Fruit fly (Drosophila melanogaster) whole organism, embryonic: ENCODE data around the gene NimC1.

Experiments
- Abd-B ChIP-seq: fragments of 200-800 bp; sonication (Bioruptor generic); optimal IDR thresholded peaks from 2 replicates; lab custom pipeline; 2018; ENCODE audit warnings: missing biosample characterization, mild to moderate bottlenecking, missing genetic modification characterization, moderate library complexity
- BEAF-32 ChIP-seq: fragments of 200-800 bp; sonication (Bioruptor generic); optimal IDR thresholded peaks from 3 replicates; lab custom pipeline; 2017; ENCODE audit warnings: missing biosample characterization, missing genetic modification characterization, mild to moderate bottlenecking, moderate library complexity, missing genetic modification reagents
- CG10462 ChIP-seq: fragments of 200-800 bp; sonication (Bioruptor generic); optimal IDR thresholded peaks from 2 replicates; lab custom pipeline; 2016; ENCODE audit warnings: missing biosample characterization, missing genetic modification characterization
- CG10543 ChIP-seq: fragments of 200-800 bp; sonication (Bioruptor generic); optimal IDR thresholded peaks from 3 replicates; lab custom pipeline; 2017; ENCODE audit warnings: missing biosample characterization, mild to moderate bottlenecking, missing genetic modification characterization, moderate library complexity
- CG11398 ChIP-seq: fragments of 200-800 bp; sonication (Bioruptor generic); optimal IDR thresholded peaks from 2 replicates; lab custom pipeline; 2016; ENCODE audit warnings: missing biosample characterization, missing genetic modification characterization
- CG13123 ChIP-seq: fragments of 200-800 bp; sonication (Bioruptor generic); optimal IDR thresholded peaks from 2 replicates; lab custom pipeline; 2016; ENCODE audit warnings: missing biosample characterization, missing genetic modification characterization
- CG13287 ChIP-seq: fragments of 200-800 bp; sonication (Bioruptor generic); IDR thresholded peaks from 2 replicates; pipeline ENCODE4 v1.3.6; 2022; ENCODE audit warnings: missing biosample characterization, missing genetic modification characterization; ENCODE audit not compliant: partially characterized antibody
- CG13424 ChIP-seq: fragments of 200-800 bp; sonication (Bioruptor generic); optimal IDR thresholded peaks from 2 replicates; lab custom pipeline; 2019; ENCODE audit warnings: missing biosample characterization, mild to moderate bottlenecking, missing genetic modification characterization, moderate library complexity
- CG14965 ChIP-seq: fragments of 200-800 bp; sonication (Bioruptor generic); optimal IDR thresholded peaks from 2 replicates; lab custom pipeline; 2016; ENCODE audit warnings: missing biosample characterization, missing genetic modification characterization, borderline replicate concordance
- CG17912 ChIP-seq: fragments of 200-800 bp; sonication (Bioruptor generic); optimal IDR thresholded peaks from 2 replicates; lab custom pipeline; 2018; ENCODE audit warnings: missing biosample characterization, mild to moderate bottlenecking, missing genetic modification characterization
- CG18011 ChIP-seq: fragments of 200-800 bp; sonication (Bioruptor generic); optimal IDR thresholded peaks from 2 replicates; lab custom pipeline; 2017; ENCODE audit warnings: missing biosample characterization, missing genetic modification characterization, mild to moderate bottlenecking, moderate library complexity, missing genotype
- CG31441 ChIP-seq: fragments of 200-800 bp; sonication (Bioruptor generic); IDR thresholded peaks from 2 replicates; pipeline ENCODE4 v1.3.6; 2022; ENCODE audit warnings: missing biosample characterization, missing genetic modification characterization
- CG6654 ChIP-seq: fragments of 200-800 bp; sonication (Bioruptor generic); optimal IDR thresholded peaks from 2 replicates; lab custom pipeline; 2017; ENCODE audit warnings: missing biosample characterization, mild to moderate bottlenecking, missing genetic modification characterization
- CG6765 ChIP-seq: fragments of 200-800 bp; sonication (Bioruptor generic); optimal IDR thresholded peaks from 3 replicates; lab custom pipeline; 2017; ENCODE audit warnings: missing biosample characterization, mild to moderate bottlenecking, missing genetic modification characterization
- CG6813 ChIP-seq: fragments of 200-800 bp; sonication (Bioruptor generic); optimal IDR thresholded peaks from 2 replicates; lab custom pipeline; 2017; ENCODE audit warnings: missing biosample characterization, missing genetic modification characterization, mild to moderate bottlenecking, moderate library complexity, missing genetic modification reagents
- CG7745 ChIP-seq: fragments of 200-800 bp; sonication (Bioruptor generic); optimal IDR thresholded peaks from 2 replicates; lab custom pipeline; 2018; ENCODE audit warnings: missing biosample characterization, mild to moderate bottlenecking, missing genetic modification characterization, moderate library complexity
- CG8478 ChIP-seq: fragments of >200 bp; optimal IDR thresholded peaks from 2 replicates; lab custom pipeline; 2018
- Dip2 ChIP-seq: fragments of 200-800 bp; sonication (Bioruptor generic); IDR thresholded peaks from 2 replicates; pipeline ENCODE4 v1.3.6; 2022; ENCODE audit warnings: missing biosample characterization, missing genetic modification characterization
- Dll ChIP-seq: fragments of 200-800 bp; sonication (Bioruptor generic); IDR thresholded peaks from 4 replicates; pipeline ENCODE4 v1.3.6; 2022; ENCODE audit warnings: missing biosample characterization, missing genetic modification characterization; ENCODE audit not compliant: partially characterized antibody
- Ets97D ChIP-seq: fragments of 200-800 bp; sonication (Bioruptor generic); optimal IDR thresholded peaks from 3 replicates; lab custom pipeline; 2016; ENCODE audit warnings: missing biosample characterization, missing genetic modification characterization
- H15 ChIP-seq: fragments of 200-800 bp; sonication (Bioruptor generic); IDR thresholded peaks from 3 replicates; pipeline ENCODE4 v1.3.6; 2022; ENCODE audit warnings: missing biosample characterization, missing genetic modification characterization
- Kr ChIP-seq: fragments of 200-800 bp; sonication (Bioruptor generic); optimal IDR thresholded peaks from 2 replicates; lab custom pipeline; 2017; ENCODE audit warnings: missing biosample characterization, mild to moderate bottlenecking, missing genetic modification characterization
- Lim3 ChIP-seq: fragments of 200-800 bp; sonication (Bioruptor generic); IDR thresholded peaks from 2 replicates; pipeline ENCODE4 v1.3.6; 2022; ENCODE audit warnings: missing biosample characterization, missing genetic modification characterization
- MTF-1 ChIP-seq: fragments of 200-800 bp; sonication (Bioruptor generic); optimal IDR thresholded peaks from 2 replicates; lab custom pipeline; 2018; ENCODE audit warnings: missing biosample characterization, mild to moderate bottlenecking, missing genetic modification characterization, borderline replicate concordance
- Nf-YB ChIP-seq: fragments of 200-800 bp; sonication (Bioruptor generic); optimal IDR thresholded peaks from 3 replicates; lab custom pipeline; 2019; ENCODE audit warnings: missing biosample characterization, mild to moderate bottlenecking, missing genetic modification characterization, moderate library complexity
- Optix ChIP-seq: fragments of 200-800 bp; sonication (Bioruptor generic); IDR thresholded peaks from 3 replicates; pipeline ENCODE4 v1.3.6; 2022; ENCODE audit warnings: missing biosample characterization, missing genetic modification characterization
- Ravus ChIP-seq: fragments of 200-800 bp; sonication (Bioruptor generic); IDR thresholded peaks from 2 replicates; pipeline ENCODE4 v1.3.6; 2022; ENCODE audit warnings: missing biosample characterization, missing genetic modification characterization
- TFAM ChIP-seq: fragments of 200-800 bp; sonication (Bioruptor generic); optimal IDR thresholded peaks from 2 replicates; lab custom pipeline; 2017; ENCODE audit warnings: missing biosample characterization, missing genetic modification characterization, inconsistent platforms
- amos ChIP-seq: fragments of 200-800 bp; sonication (Bioruptor generic); IDR thresholded peaks from 2 replicates; pipeline ENCODE4 v1.3.6; 2022; ENCODE audit warnings: missing biosample characterization, missing genetic modification characterization; ENCODE audit not compliant: partially characterized antibody
- ase ChIP-seq: fragments of 200-800 bp; sonication (Bioruptor generic); IDR thresholded peaks from 3 replicates; pipeline ENCODE4 v1.3.6; 2022; ENCODE audit warnings: missing biosample characterization, missing genetic modification characterization
- bigmax ChIP-seq: fragments of 200-800 bp; sonication (Bioruptor generic); optimal IDR thresholded peaks from 2 replicates; lab custom pipeline; 2018; ENCODE audit warnings: missing biosample characterization, mild to moderate bottlenecking, missing genetic modification characterization
- cwo ChIP-seq: fragments of 200-800 bp; sonication (Bioruptor generic); optimal IDR thresholded peaks from 3 replicates; lab custom pipeline; 2017; ENCODE audit warnings: missing biosample characterization, missing genetic modification characterization, mild to moderate bottlenecking, moderate library complexity, missing genetic modification reagents
- danr ChIP-seq: fragments of 200-800 bp; sonication (Bioruptor generic); IDR thresholded peaks from 2 replicates; pipeline ENCODE4 v1.3.6; 2022; ENCODE audit warnings: missing biosample characterization, missing genetic modification characterization
- emc ChIP-seq: fragments of 200-800 bp; sonication (Bioruptor generic); optimal IDR thresholded peaks from 2 replicates; lab custom pipeline; 2016; ENCODE audit warnings: missing biosample characterization, missing genetic modification characterization
- gsb-n ChIP-seq: fragments of 200-800 bp; sonication (Bioruptor generic); optimal IDR thresholded peaks from 3 replicates; lab custom pipeline; 2018; ENCODE audit warnings: missing biosample characterization, mild to moderate bottlenecking, missing genetic modification characterization
- h ChIP-seq: fragments of >200 bp; optimal IDR thresholded peaks from 2 replicates; lab custom pipeline; 2017
- her ChIP-seq: fragments of 200-800 bp; sonication (Bioruptor generic); optimal IDR thresholded peaks from 2 replicates; lab custom pipeline; 2016; ENCODE audit warnings: missing biosample characterization, missing genetic modification characterization
- jigr1 ChIP-seq: fragments of 200-800 bp; sonication (Bioruptor generic); IDR thresholded peaks from 3 replicates; pipeline ENCODE4 v1.3.6; 2022; ENCODE audit warnings: missing biosample characterization, missing genetic modification characterization
- knrl ChIP-seq: fragments of 200-800 bp; sonication (Bioruptor generic); IDR thresholded peaks from 3 replicates; pipeline ENCODE4 v1.3.6; 2022; ENCODE audit warnings: missing biosample characterization, missing genetic modification characterization; ENCODE audit not compliant: partially characterized antibody
- lbe ChIP-seq: fragments of 200-800 bp; sonication (Bioruptor generic); optimal IDR thresholded peaks from 2 replicates; lab custom pipeline; 2016; ENCODE audit warnings: missing biosample characterization, mild to moderate bottlenecking, missing genetic modification characterization
- lilli ChIP-seq: fragments of 200-800 bp; sonication (Bioruptor generic); optimal IDR thresholded peaks from 3 replicates; lab custom pipeline; 2016; ENCODE audit warnings: missing biosample characterization, missing genetic modification characterization
- lov ChIP-seq, 2 experiments: fragments of 200-800 bp in 1 of 2; fragments of >200 bp in 1 of 2; sonication (Bioruptor generic) in 1 of 2; IDR thresholded peaks in 1 of 2; optimal IDR thresholded peaks in 1 of 2; 2 replicates in 1 of 2; 3 replicates in 1 of 2; pipeline versions ENCODE4 v1.3.6 to Lab custom; 2017 to 2022; ENCODE audit warnings: missing biosample characterization in 1 of 2, missing genetic modification characterization in 1 of 2
- psq ChIP-seq: fragments of 200-800 bp; sonication (Bioruptor generic); optimal IDR thresholded peaks from 2 replicates; lab custom pipeline; 2017; ENCODE audit warnings: missing biosample characterization, missing genetic modification characterization
- sens-2 ChIP-seq: fragments of 200-800 bp; sonication (Bioruptor generic); IDR thresholded peaks from 2 replicates; pipeline ENCODE4 v1.3.6; 2022; ENCODE audit warnings: missing biosample characterization, missing genetic modification characterization
- slbo ChIP-seq: fragments of 200-800 bp; sonication (Bioruptor generic); IDR thresholded peaks from 2 replicates; pipeline ENCODE4 v1.3.6; 2022; ENCODE audit warnings: missing biosample characterization, missing genetic modification characterization
- stwl ChIP-seq: fragments of 200-800 bp; sonication (Bioruptor generic); optimal IDR thresholded peaks from 3 replicates; lab custom pipeline; 2018; ENCODE audit warnings: missing biosample characterization, mild to moderate bottlenecking, missing genetic modification characterization, moderate library complexity
- tna ChIP-seq: fragments of 200-800 bp; sonication (Bioruptor generic); IDR thresholded peaks from 2 replicates; pipeline ENCODE4 v1.3.6; 2022; ENCODE audit warnings: missing biosample characterization, missing genetic modification characterization; ENCODE audit not compliant: partially characterized antibody
- unc-4 ChIP-seq: fragments of 200-800 bp; sonication (Bioruptor generic); IDR thresholded peaks from 2 replicates; pipeline ENCODE4 v1.3.6; 2022; ENCODE audit warnings: missing biosample characterization, missing genetic modification characterization; ENCODE audit not compliant: partially characterized antibody
- yki ChIP-seq: fragments of >200 bp; optimal IDR thresholded peaks from 3 replicates; lab custom pipeline; 2018

The NimC1 gene

DNA sequence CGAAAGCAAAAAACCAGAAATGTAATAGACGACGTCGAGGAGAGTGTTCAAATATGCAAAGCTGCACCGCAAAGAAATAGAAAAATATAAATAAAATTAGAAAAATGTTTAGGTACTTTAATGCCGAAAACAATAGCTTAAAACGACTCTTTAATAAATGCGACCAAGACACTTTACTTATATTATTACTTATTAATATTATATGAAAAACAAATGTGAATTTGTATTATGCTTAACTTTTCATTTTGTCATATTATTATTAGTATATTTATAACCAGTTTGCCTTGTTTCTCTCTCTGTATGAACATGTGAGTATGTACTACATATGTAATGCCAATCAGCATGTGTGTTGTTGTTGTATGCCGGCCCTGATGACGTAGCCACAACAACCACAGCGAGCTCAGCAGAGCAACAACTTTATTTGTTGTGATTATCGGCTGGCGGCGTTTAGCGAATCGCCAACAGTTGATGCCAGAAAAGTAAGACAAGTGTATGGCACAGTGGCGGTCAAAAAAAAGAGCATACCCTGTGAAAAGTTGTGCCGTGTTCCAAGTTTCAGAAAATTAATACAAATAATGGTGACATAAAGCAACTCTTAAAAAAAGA, 45.7 kb upstream of the NimC1 start (continued):
- TF ChIP-seq BEAF-32 (GFP tag; lab: Kevin White, UChicago) (no peak), CG13424 (peak; percentile 98), CG18011 (GFP tag; lab: Kevin White, UChicago) (peak; percentile 43), ase (GFP tag; lab: Robert Waterston, UW) (peak; percentile 76), amos (GFP tag; lab: Robert Waterston, UW) (no peak; the same call in 1 of the 2 replicates), TFAM (no peak), CG7745 (peak; percentile 56), Ravus (GFP tag; lab: Robert Waterston, UW) (peak; percentile 82), her (peak; percentile 19), lbe (GFP tag; lab: Kevin White, UChicago) (no peak), unc-4 (GFP tag; lab: Robert Waterston, UW) (no peak), Optix (GFP tag; lab: Robert Waterston, UW) (peak; percentile 59; the same call in 2 of the 3 replicates), bigmax (GFP tag; lab: Kevin White, UChicago) (no peak), CG6654 (GFP tag; lab: Kevin White, UChicago) (peak; percentile 70), psq (GFP tag; lab: Kevin White, UChicago) (peak; percentile 86), h (lab: Kevin White, UChicago) (no peak), Dll (GFP tag; lab: Robert Waterston, UW) (no peak), Abd-B (GFP tag; lab: Kevin White, UChicago) (peak; percentile 83), CG10462 (GFP tag; lab: Kevin White, UChicago) (peak; percentile 57), Dip2 (GFP tag; lab: Robert Waterston, UW) (peak; percentile 61), cwo (peak; percentile 92), emc (GFP tag; lab: Kevin White, UChicago) (no peak), gsb-n (tag; lab: Kevin White, UChicago) (peak; percentile 95), slbo (GFP tag; lab: Robert Waterston, UW) (peak; percentile 92), Ets97D (GFP tag; lab: Kevin White, UChicago) (no peak), tna (GFP tag; lab: Robert Waterston, UW) (no peak), sens-2 (GFP tag; lab: Robert Waterston, UW) (peak; percentile 53; the same call in 1 of the 2 replicates), CG13123 (GFP tag; lab: Kevin White, UChicago) (peak; percentile 67), Lim3 (GFP tag; lab: Robert Waterston, UW) (peak; percentile 63), jigr1 (GFP tag; lab: Robert Waterston, UW) (peak; percentile 76), lilli (GFP tag; lab: Kevin White, UChicago) (peak; percentile 61), Nf-YB (peak; percentile 88), CG10543 (GFP tag; lab: Kevin White, UChicago) (peak; percentile 83), danr (GFP tag; lab: Robert Waterston, UW) (peak; percentile 82), H15 (GFP tag; lab: Robert Waterston, UW) (peak; percentile 79), CG6765 (GFP tag; lab: Kevin White, UChicago) (peak; percentile 95), CG14965 (GFP tag; lab: Kevin White, UChicago) (no peak), CG31441 (GFP tag; lab: Robert Waterston, UW) (peak; percentile 97), Kr (GFP tag; lab: Kevin White, UChicago) (no peak), yki (lab: Kevin White, UChicago) (no peak), CG6813 (peak; percentile 90), MTF-1 (GFP tag; lab: Kevin White, UChicago) (peak; percentile 72), knrl (GFP tag; lab: Robert Waterston, UW) (no peak), CG17912 (GFP tag; lab: Kevin White, UChicago) (no peak), CG8478 (lab: Kevin White, UChicago) (no peak), stwl (tag; lab: Kevin White, UChicago) (peak; percentile 14), CG11398 (GFP tag; lab: Kevin White, UChicago) (peak; percentile 23), lov (optimal IDR thresholded peaks at IDR 0.05; lab: Kevin White, UChicago) (no peak), lov (GFP tag; IDR thresholded peaks at IDR 0.05; lab: Robert Waterston, UW) (peak; percentile 84), CG13287 (GFP tag; lab: Robert Waterston, UW) (no peak)
